Worm (Caenorhabditis elegans) whole organism, late embryonic: ENCODE measurements around the gene prx-12.

Experiments used
- C08G9.2 ChIP-seq: sonication (generic microtip); optimal IDR thresholded peaks from 2 replicates; lab custom pipeline; 2016; ENCODE audit warnings: mild to moderate bottlenecking, missing genetic modification characterization, moderate library complexity, missing compliant biosample characterization
- K09A11.1 ChIP-seq: sonication (generic microtip); optimal IDR thresholded peaks from 2 replicates; lab custom pipeline; 2017; ENCODE audit warnings: antibody characterized with exemption, mild to moderate bottlenecking, missing genetic modification characterization, missing compliant biosample characterization; ENCODE audit not compliant: insufficient read depth
- ahr-1 ChIP-seq: sonication (generic microtip); optimal IDR thresholded peaks from 2 replicates; lab custom pipeline; 2016; ENCODE audit warnings: missing genetic modification characterization, missing compliant biosample characterization
- ama-1 ChIP-seq: fragments of 150-350 bp; optimal IDR thresholded peaks from 2 replicates; lab custom pipeline; 2014
- ceh-31 ChIP-seq: sonication (generic microtip); optimal IDR thresholded peaks from 2 replicates; lab custom pipeline; 2016; ENCODE audit warnings: missing genetic modification characterization, missing compliant biosample characterization
- ceh-9 ChIP-seq: sonication (generic microtip); optimal IDR thresholded peaks from 2 replicates; lab custom pipeline; 2016; ENCODE audit warnings: mild to moderate bottlenecking, missing genetic modification characterization, inconsistent platforms, missing compliant biosample characterization
- nfya-1 ChIP-seq: sonication (generic microtip); optimal IDR thresholded peaks from 2 replicates; lab custom pipeline; 2017; ENCODE audit warnings: missing genetic modification characterization, mild to moderate bottlenecking, missing compliant biosample characterization, antibody characterized with exemption, moderate library complexity
- pqm-1 ChIP-seq: sonication (generic microtip); optimal IDR thresholded peaks from 2 replicates; lab custom pipeline; 2016; ENCODE audit warnings: missing genetic modification characterization, missing compliant biosample characterization
- sox-2 ChIP-seq: fragments of 200-800 bp; sonication (Bioruptor generic); IDR thresholded peaks from 2 replicates; pipeline ENCODE4 v1.3.6; 2022; ENCODE audit warnings: missing genetic modification reagents, missing genetic modification characterization, missing compliant biosample characterization
- unc-55 ChIP-seq: sonication (generic microtip); optimal IDR thresholded peaks from 2 replicates; lab custom pipeline; 2017; ENCODE audit warnings: missing biosample characterization, missing genetic modification reagents, missing genetic modification characterization

ce11 chrX:11386903-11387302 lies 6.2 kb upstream of the prx-12 start:
- TF ChIP-seq pqm-1 (tag; lab: Kevin White, UChicago) (no peak), sox-2 (GFP tag; lab: Robert Waterston, UW) (no peak), ama-1 (lab: Kevin White, UChicago) (no peak), K09A11.1 (no peak), unc-55 (no peak), ceh-31 (tag; lab: Kevin White, UChicago) (no peak), C08G9.2 (tag; lab: Kevin White, UChicago) (no peak), ceh-9 (tag; lab: Kevin White, UChicago) (no peak), nfya-1 (no peak), ahr-1 (tag; lab: Kevin White, UChicago) (no peak)
